Fruit fly (Drosophila melanogaster) whole organism, embryonic: ENCODE data around the gene JIL-1.

ENCODE experiments used
- CG2875 ChIP-seq: fragments of 200-800 bp; sonication (Bioruptor generic); optimal IDR thresholded peaks from 2 replicates; lab custom pipeline; 2017; ENCODE audit warnings: missing biosample characterization, mild to moderate bottlenecking, missing genetic modification characterization, missing genetic modification reagents
- CG31224 ChIP-seq: fragments of 200-800 bp; sonication (Bioruptor generic); IDR thresholded peaks from 2 replicates; pipeline ENCODE4 v1.3.6; 2022; ENCODE audit warnings: missing biosample characterization, missing genetic modification characterization
- Hr78 ChIP-seq, 2 experiments: fragments of 200-800 bp in 1 of 2; fragments of >200 bp in 1 of 2; sonication (Bioruptor generic) in 1 of 2; optimal IDR thresholded peaks; 2 replicates each; lab custom pipeline; 2017 to 2019; ENCODE audit warnings: missing biosample characterization in 2 of 2, missing genetic modification characterization in 2 of 2, mild to moderate bottlenecking in 1 of 2, moderate library complexity in 1 of 2
- tna ChIP-seq: fragments of 200-800 bp; sonication (Bioruptor generic); IDR thresholded peaks from 2 replicates; pipeline ENCODE4 v1.3.6; 2022; ENCODE audit warnings: missing biosample characterization, missing genetic modification characterization; ENCODE audit not compliant: partially characterized antibody
- ttk ChIP-seq: fragments of 200-800 bp; sonication (Bioruptor generic); IDR thresholded peaks from 2 replicates; pipeline ENCODE4 v2.1.2; 2022; ENCODE audit warnings: missing biosample characterization, missing genetic modification characterization
- vfl ChIP-seq: fragments of 200-800 bp; sonication (Bioruptor generic); optimal IDR thresholded peaks from 2 replicates; lab custom pipeline; 2016; ENCODE audit warnings: missing biosample characterization, missing genetic modification characterization
- zen ChIP-seq: fragments of 200-800 bp; sonication (Bioruptor generic); optimal IDR thresholded peaks from 3 replicates; lab custom pipeline; 2018; ENCODE audit warnings: missing biosample characterization, mild to moderate bottlenecking, missing genetic modification characterization, moderate library complexity

DNA sequence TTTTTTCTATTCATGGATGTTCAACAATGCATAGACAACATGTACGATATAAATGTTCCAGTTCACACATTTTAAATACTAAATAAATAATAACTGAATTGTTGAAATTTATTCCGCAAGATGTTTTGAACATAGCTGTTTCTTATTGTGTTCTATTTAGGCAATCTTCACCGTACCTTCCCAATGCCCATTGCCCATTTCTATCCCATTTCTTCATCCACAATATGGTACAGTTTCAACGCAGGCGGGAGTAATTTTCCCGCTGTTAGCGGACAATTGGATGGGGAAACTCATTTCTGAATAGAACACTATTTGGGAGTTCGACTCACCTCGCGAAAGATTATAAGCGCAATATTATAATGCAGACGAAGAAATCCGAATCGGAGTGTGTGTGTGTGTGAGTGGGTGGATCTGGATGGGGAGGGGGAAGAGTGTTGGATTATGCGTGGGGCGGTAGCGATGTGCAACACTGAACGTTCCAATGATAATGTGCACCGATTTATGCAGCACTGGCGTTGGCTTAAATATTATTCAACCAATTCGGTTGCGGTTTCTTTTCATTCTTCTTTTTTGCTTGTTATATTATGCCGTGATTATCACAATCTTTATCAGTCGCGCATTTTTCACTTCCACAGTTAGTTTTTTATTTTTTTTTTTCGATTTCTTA is 917 bp downstream of the JIL-1 start:
- TF ChIP-seq Hr78 (GFP tag; optimal IDR thresholded peaks at IDR 0.05; lab: Kevin White, UChicago) (no peak), vfl (peak; percentile 22), tna (GFP tag; lab: Robert Waterston, UW) (no peak), ttk (GFP tag; lab: Robert Waterston, UW) (no peak), CG31224 (GFP tag; lab: Robert Waterston, UW) (no peak), zen (tag; lab: Kevin White, UChicago) (no peak), CG2875 (GFP tag; lab: Kevin White, UChicago) (no peak)
